Worm (Caenorhabditis elegans) whole organism, midembryonic: ENCODE measurements around the gene F01G4.4.

Source experiments
- T22C8.4 ChIP-seq: fragments of 200-800 bp; sonication (Bioruptor generic); IDR thresholded peaks from 2 replicates; pipeline ENCODE4 v1.3.6; 2022; ENCODE audit warnings: missing genetic modification characterization, missing compliant biosample characterization
- cog-1 ChIP-seq: sonication (generic microtip); optimal IDR thresholded peaks from 2 replicates; lab custom pipeline; 2016; ENCODE audit warnings: missing genetic modification characterization, missing compliant biosample characterization
- flt-1 ChIP-seq: fragments of 200-800 bp; sonication (Bioruptor generic); IDR thresholded peaks from 2 replicates; pipeline ENCODE4 v1.3.6; 2022; ENCODE audit warnings: missing genetic modification characterization, missing compliant biosample characterization
- klf-2 ChIP-seq: fragments of 200-800 bp; sonication (Bioruptor generic); conservative IDR thresholded peaks from 2 replicates; pipeline ENCODE4 v1.3.6; 2022; ENCODE audit warnings: missing genetic modification reagents, missing genetic modification characterization, missing compliant biosample characterization
- med-1 ChIP-seq: sonication (generic microtip); optimal IDR thresholded peaks from 2 replicates; lab custom pipeline; 2017; ENCODE audit warnings: missing genetic modification characterization, mild to moderate bottlenecking, missing compliant biosample characterization, antibody characterized with exemption, missing genetic modification reagents; ENCODE audit not compliant: insufficient read depth
- ref-1 ChIP-seq: fragments of 200-800 bp; sonication (Bioruptor generic); conservative IDR thresholded peaks from 2 replicates; pipeline ENCODE4 v1.3.6; 2022; ENCODE audit warnings: missing genetic modification reagents, missing genetic modification characterization, missing compliant biosample characterization
- tab-1 ChIP-seq: fragments of 200-800 bp; sonication (Bioruptor generic); IDR thresholded peaks from 2 replicates; pipeline ENCODE4 v1.3.6; 2022; ENCODE audit warnings: missing genetic modification characterization, missing compliant biosample characterization
- ztf-23 ChIP-seq: fragments of 200-800 bp; sonication (Bioruptor generic); IDR thresholded peaks from 2 replicates; pipeline ENCODE4 v1.3.6; 2022; ENCODE audit warnings: missing genetic modification reagents, missing genetic modification characterization, missing compliant biosample characterization
- ztf-29 ChIP-seq: fragments of 200-800 bp; sonication (Bioruptor generic); IDR thresholded peaks from 2 replicates; pipeline ENCODE4 v1.3.6; 2022; ENCODE audit warnings: missing genetic modification reagents, missing genetic modification characterization, missing compliant biosample characterization

Gene F01G4.4

DNA sequence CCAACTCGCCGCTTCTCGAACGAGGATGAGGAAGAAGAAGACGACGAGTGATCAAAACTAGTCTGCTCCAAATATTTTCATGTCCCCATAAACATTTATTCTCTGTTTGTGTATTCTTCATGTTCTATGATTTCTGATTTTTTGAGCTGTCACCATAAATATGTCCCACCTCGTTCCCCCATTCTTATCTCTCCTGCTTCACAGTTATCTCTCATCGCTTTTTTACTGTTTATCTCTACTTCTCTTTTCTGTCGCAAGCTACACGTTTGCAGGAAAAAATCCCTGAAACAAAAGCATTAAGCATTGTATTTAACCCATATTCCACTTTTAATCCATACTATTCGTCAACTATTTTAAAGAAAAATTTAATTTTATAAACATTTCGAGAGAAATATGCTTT lies 12.4 kb upstream of the F01G4.4 start:
- no peak for TF ChIP-seq cog-1
- TF ChIP-seq tab-1 (GFP tag; lab: Robert Waterston, UW): no peak
- no peak for TF ChIP-seq med-1 (GFP tag; lab: Kevin White, UChicago)
- no peak for TF ChIP-seq ztf-23 (GFP tag; lab: Robert Waterston, UW)
- TF ChIP-seq flt-1 (GFP tag; lab: Robert Waterston, UW): no peak
- no peak for TF ChIP-seq klf-2
- no peak for TF ChIP-seq ref-1
- no peak for TF ChIP-seq ztf-29
- no peak for TF ChIP-seq T22C8.4

DNA sequence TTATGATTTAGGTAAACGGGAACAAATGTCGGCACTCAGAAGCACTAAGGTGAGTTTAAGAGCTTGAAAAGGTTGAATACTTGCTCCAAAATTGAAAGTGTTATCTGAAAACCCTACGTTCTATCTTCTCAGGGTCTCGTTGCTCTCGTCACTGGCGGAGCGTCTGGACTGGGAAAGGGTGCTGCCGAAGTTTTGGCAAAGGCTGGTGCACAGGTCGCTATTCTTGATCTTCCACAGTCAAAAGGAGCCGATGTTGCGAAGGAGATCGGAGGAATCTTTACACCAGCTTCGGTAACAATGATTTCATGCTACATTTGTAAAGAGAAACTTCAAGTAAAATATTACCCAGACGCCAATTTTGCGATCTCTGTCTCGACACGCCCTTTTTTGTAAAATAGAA lies 11.9 kb upstream of the F01G4.4 start, which contains the start of gene ard-1:
Gene ard-1, plus strand, starts transcription at position 12 of the 400 bp plus-strand sequence.
- TF ChIP-seq tab-1 (GFP tag; lab: Robert Waterston, UW): no peak
- no peak for TF ChIP-seq T22C8.4
- TF ChIP-seq cog-1: no peak
- no peak for TF ChIP-seq ztf-23 (GFP tag; lab: Robert Waterston, UW)

DNA sequence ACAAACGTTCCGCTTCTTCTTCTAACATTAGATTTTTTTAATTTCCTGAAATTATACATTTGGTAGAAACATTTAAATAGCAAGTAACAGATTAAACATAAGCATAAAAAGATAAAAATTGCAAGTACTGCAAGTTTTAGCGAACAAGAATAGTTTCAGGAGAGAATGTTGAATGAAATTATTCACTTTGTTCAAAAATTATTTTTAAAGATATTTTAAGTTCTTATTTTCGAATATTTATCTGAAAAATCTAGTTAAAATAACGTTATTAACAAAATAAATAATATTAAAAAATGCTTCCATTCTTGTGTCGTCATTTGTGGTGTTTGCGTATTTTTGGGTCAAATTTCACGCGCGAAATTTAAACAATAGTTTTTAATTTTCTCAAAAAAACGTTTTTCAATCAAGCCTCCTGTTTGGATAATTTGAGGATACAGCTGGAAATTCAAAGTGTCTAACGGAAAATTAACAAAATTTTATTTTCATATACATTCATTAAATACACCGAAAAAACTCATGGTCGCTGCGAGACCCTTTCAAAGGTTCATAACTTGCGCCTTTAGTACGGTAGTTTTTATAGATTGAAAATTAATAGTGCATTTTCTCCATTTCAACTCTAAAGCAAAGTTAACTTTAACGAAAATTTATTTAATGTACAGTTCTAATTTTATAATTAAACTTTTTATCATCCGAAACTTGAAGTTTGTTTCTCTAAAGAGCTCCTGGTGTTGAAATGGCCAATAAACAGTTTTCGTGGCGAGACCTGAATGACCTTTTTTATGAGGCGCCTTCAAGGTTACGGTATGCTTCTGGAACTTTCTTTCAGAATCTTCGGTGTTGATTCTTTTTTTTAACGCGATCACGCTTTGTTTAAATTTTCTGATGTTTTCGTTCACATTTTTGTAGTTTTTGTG lies 574 bp upstream of the F01G4.4 start, which contains the start of gene skih-2:
Gene skih-2, minus strand, starts transcription at position 51 of the 914 bp plus-strand sequence.
- TF ChIP-seq tab-1 (GFP tag; lab: Robert Waterston, UW) (no peak), T22C8.4 (no peak), ztf-29 (no peak), ref-1 (no peak), cog-1 (no peak), ztf-23 (GFP tag; lab: Robert Waterston, UW) (no peak), med-1 (GFP tag; lab: Kevin White, UChicago) (no peak), klf-2 (no peak), flt-1 (GFP tag; lab: Robert Waterston, UW) (no peak)

DNA sequence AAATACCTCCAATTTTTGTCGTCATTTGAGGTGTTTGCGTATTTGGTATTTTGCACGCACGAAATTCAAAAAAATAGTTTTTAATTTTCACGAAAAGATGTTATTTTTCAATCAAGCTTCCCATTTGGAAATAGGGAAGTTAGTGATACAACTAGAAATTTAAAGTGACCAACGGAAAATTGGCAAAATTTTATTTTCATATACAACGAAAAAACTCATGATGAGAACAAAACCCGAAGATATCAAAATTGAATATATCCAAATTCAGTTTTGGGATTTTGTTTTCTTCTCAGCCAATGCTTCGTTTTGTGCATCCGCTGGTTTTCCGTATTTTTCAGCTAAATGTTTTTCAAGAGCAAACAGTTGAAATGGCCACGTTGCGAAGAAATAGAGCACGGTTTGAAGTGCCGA lies 2.8 kb downstream of the F01G4.4 start:
- TF ChIP-seq med-1 (GFP tag; lab: Kevin White, UChicago): no peak
- no peak for TF ChIP-seq klf-2
- no peak for TF ChIP-seq cog-1
- TF ChIP-seq ztf-23 (GFP tag; lab: Robert Waterston, UW): no peak
- no peak for TF ChIP-seq T22C8.4
- no peak for TF ChIP-seq tab-1 (GFP tag; lab: Robert Waterston, UW)
- TF ChIP-seq ref-1: no peak
- TF ChIP-seq ztf-29: no peak
- TF ChIP-seq flt-1 (GFP tag; lab: Robert Waterston, UW): no peak

DNA sequence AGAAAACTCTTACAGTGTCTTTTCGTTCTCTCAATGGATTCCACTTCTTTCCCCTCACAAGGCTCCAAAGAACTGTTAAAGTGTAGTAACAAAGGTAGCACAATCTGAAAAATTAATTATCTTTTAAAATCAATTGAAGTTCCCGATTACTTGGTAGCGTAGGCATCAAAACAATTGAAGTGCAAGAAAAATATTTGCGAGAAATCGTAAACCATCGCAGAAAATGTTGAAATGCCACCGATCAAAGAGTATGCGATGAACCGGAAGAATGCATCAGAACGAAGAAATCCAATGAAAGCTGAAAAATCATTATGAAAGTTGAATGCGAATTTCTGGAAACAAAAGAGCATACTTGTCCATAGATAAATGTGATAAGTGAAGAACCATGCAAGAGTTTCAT lies 3.3 kb downstream of the F01G4.4 start:
- TF ChIP-seq med-1 (GFP tag; lab: Kevin White, UChicago): no peak
- TF ChIP-seq klf-2: no peak
- no peak for TF ChIP-seq tab-1 (GFP tag; lab: Robert Waterston, UW)
- TF ChIP-seq T22C8.4: no peak
- TF ChIP-seq ztf-23 (GFP tag; lab: Robert Waterston, UW): no peak
- no peak for TF ChIP-seq ref-1
- no peak for TF ChIP-seq cog-1
- no peak for TF ChIP-seq ztf-29
- TF ChIP-seq flt-1 (GFP tag; lab: Robert Waterston, UW): no peak

DNA sequence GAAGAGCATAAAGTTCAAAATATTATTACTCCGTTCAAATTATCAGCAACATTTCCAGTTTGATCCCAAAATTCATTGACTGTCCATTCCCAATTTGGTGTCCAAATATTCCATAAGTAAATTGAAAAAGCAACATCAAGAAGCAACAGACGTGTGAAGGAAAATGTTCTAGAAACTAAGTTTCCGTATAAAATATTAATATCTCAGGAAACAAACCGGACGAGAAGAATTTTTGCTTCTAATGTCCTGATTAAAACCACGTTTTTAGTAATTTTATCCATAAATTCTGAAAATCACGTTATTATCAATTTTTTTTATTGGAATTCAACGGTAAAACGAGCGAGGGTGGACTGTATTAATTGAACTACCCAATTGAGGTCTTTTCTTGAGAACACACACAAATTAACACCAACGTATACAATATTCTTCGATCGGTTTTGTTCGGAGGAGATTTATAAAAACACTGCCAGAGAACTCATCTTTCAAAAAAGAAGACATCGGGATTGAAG lies 3.9 kb downstream of the F01G4.4 start, which contains the start of gene pigq-1:
Gene pigq-1, minus strand, starts transcription at position 286 of the 509 bp plus-strand sequence.
- TF ChIP-seq T22C8.4: no peak
- TF ChIP-seq tab-1 (GFP tag; lab: Robert Waterston, UW): no peak
- no peak for TF ChIP-seq ref-1
- TF ChIP-seq klf-2: no peak

DNA sequence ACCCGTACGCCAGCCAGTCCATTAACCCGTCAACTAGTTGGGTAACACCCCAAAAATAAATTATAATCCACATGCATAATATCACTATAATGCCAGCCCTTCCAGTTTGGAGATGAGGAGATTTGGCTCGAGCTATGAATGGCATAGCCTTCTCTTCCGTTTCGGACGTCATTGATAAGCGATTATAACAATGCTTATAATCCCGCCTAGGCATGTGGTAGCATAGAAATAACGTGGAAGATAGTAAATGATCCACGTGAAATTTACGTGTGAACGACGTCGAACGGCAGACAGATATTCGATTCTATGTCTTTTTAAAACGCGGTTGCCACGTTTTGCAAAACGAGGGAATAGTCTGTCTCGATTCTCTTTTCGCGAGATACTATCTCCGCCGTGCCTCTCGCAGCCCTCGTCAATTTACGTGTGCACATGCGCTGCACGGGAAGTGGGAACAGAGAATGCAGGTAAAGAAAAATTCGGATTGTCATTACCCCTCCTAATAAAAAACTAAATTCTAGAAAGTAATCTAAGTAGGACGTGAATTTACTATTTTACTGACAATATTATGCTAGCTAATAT lies 5.7 kb downstream of the F01G4.4 start:
- TF ChIP-seq flt-1 (GFP tag; lab: Robert Waterston, UW): 0 out of 2 replicates have a peak, but pooled peaks have one; percentile 7
- TF ChIP-seq T22C8.4: no peak

DNA sequence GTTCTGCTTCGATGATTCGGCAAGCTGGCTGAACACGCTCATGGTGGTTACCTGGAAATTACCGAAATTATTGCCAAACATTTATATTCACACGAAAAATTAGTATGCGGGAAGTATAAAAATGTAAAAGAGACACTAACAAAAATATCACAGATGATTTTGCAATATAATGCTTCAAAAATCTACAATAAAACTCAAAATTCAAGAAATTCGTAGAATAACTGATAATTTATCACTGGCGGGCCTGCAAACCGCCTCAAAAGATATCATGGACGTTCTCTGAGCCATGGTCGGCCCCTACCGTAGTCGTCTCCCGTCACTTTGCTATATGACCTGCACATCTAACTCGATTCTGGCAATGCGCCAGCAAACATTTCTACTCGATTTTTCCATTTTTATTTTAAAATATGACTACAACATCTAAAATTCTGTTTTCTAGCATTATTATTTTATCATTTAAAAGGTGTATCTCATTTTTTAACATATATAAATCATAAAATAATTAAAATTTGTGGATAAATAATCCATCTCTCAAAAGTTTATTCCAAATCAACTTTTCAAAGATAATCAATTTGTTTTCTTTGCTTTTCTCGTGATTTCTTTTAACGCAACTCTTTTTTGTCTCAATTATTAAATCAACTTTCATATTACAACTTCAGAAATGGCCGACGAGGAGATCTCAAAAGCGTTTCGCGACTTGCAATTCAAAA lies 6.5 kb downstream of the F01G4.4 start, which contains the start of the genes F01G4.6 and pfd-1:
Gene F01G4.6, minus strand, starts transcription at position 51 of the 710 bp plus-strand sequence.
Gene pfd-1, plus strand, starts transcription at position 660 of the 710 bp plus-strand sequence.
- TF ChIP-seq klf-2 (no peak), ztf-23 (GFP tag; lab: Robert Waterston, UW) (peak; percentile 68), flt-1 (GFP tag; lab: Robert Waterston, UW) (0 out of 2 replicates have a peak, but pooled peaks have one; percentile 39)

DNA sequence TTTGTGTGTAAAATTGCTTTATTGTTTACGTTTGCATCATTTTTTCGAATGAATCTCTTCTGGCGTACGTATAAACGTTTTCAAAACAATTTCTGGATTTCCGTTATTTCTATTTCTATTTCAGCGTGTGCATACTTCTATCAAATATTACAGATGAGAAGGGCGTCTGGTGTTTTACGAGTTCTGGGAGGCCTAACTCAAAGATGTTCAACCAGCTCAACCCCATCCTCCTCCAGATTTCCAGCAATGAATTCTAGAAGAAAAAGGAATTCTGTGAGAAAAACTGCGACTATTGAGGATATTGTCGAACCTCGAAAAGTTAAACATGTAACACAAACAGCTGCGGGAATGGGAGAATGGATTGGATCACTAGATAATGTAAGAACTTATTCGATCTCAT lies 7.7 kb downstream of the F01G4.4 start, which contains the start of gene C08F8.2:
Gene C08F8.2, plus strand, starts transcription at position 154 of the 400 bp plus-strand sequence.
- TF ChIP-seq tab-1 (GFP tag; lab: Robert Waterston, UW): no peak
- TF ChIP-seq cog-1: no peak
